Worm (Caenorhabditis elegans) whole organism, midembryonic: ENCODE data around the gene fbxa-15.

ENCODE experiments used
- cog-1 ChIP-seq: sonication (generic microtip); optimal IDR thresholded peaks from 2 replicates; lab custom pipeline; 2016; ENCODE audit warnings: missing genetic modification characterization, missing compliant biosample characterization
- flt-1 ChIP-seq: fragments of 200-800 bp; sonication (Bioruptor generic); IDR thresholded peaks from 2 replicates; pipeline ENCODE4 v1.3.6; 2022; ENCODE audit warnings: missing genetic modification characterization, missing compliant biosample characterization
- klf-2 ChIP-seq: fragments of 200-800 bp; sonication (Bioruptor generic); conservative IDR thresholded peaks from 2 replicates; pipeline ENCODE4 v1.3.6; 2022; ENCODE audit warnings: missing genetic modification reagents, missing genetic modification characterization, missing compliant biosample characterization
- med-1 ChIP-seq: sonication (generic microtip); optimal IDR thresholded peaks from 2 replicates; lab custom pipeline; 2017; ENCODE audit warnings: missing genetic modification characterization, mild to moderate bottlenecking, missing compliant biosample characterization, antibody characterized with exemption, missing genetic modification reagents; ENCODE audit not compliant: insufficient read depth
- ref-1 ChIP-seq: fragments of 200-800 bp; sonication (Bioruptor generic); conservative IDR thresholded peaks from 2 replicates; pipeline ENCODE4 v1.3.6; 2022; ENCODE audit warnings: missing genetic modification reagents, missing genetic modification characterization, missing compliant biosample characterization
- tab-1 ChIP-seq: fragments of 200-800 bp; sonication (Bioruptor generic); IDR thresholded peaks from 2 replicates; pipeline ENCODE4 v1.3.6; 2022; ENCODE audit warnings: missing genetic modification characterization, missing compliant biosample characterization
- ztf-29 ChIP-seq: fragments of 200-800 bp; sonication (Bioruptor generic); IDR thresholded peaks from 2 replicates; pipeline ENCODE4 v1.3.6; 2022; ENCODE audit warnings: missing genetic modification reagents, missing genetic modification characterization, missing compliant biosample characterization

- TF ChIP-seq ref-1 (GFP tag; lab: Robert Waterston, UW) (no peak), flt-1 (no peak), med-1 (GFP tag; lab: Kevin White, UChicago) (no peak), cog-1 (tag; lab: Kevin White, UChicago) (no peak), ztf-29 (GFP tag; lab: Robert Waterston, UW) (no peak), klf-2 (GFP tag; lab: Robert Waterston, UW) (no peak), tab-1 (no peak)
These were observed 25.5 kb upstream of the fbxa-15 start for ce11 chrIII:1347003-1347402.
